ENCODE assay signal across 1 fruit fly cellular context in genomic region chr3L:7809289-7810099, dm6.
A peak's percentile ranks its signal among the peaks of the same experiment; 100 is the strongest.
TF ChIP-seq lines count a peak whose summit lies in the region.

Gene CG32369, minus strand, starts transcription at chr3L:7809825.

TF ChIP-seq in whole organism, embryonic, 481 proteins besides CTCF, POLR2A, EP300 and RAD21 (continued from another document):
- no peak for TF ChIP-seq Poxn (GFP tag; IDR thresholded peaks at IDR 0.05; lab: Robert Waterston, UW)
- no peak for TF ChIP-seq CG1603 (tag; optimal IDR thresholded peaks at IDR 0.05; lab: Kevin White, UChicago)
- peak; percentile 12 for TF ChIP-seq ATbp (GFP tag; optimal IDR thresholded peaks at IDR 0.05; lab: Kevin White, UChicago)
- TF ChIP-seq sim (GFP tag; IDR thresholded peaks at IDR 0.05; lab: Robert Waterston, UW) = no peak
- TF ChIP-seq Bteb2 (GFP tag; optimal IDR thresholded peaks at IDR 0.05; lab: Kevin White, UChicago) = no peak
- peak; percentile 34 for TF ChIP-seq sd (tag; optimal IDR thresholded peaks at IDR 0.05; lab: Kevin White, UChicago)
- TF ChIP-seq slou (GFP tag; optimal IDR thresholded peaks at IDR 0.05; lab: Kevin White, UChicago) = no peak
- TF ChIP-seq CG6175 (GFP tag; IDR thresholded peaks at IDR 0.05; lab: Robert Waterston, UW) = no peak
- peak; percentile 71 for TF ChIP-seq mirr (GFP tag; optimal IDR thresholded peaks at IDR 0.05; lab: Kevin White, UChicago)
- TF ChIP-seq Nf-YB (GFP tag; optimal IDR thresholded peaks at IDR 0.05; lab: Kevin White, UChicago) = no peak
- 0 out of 2 replicates have a peak, but pooled peaks have one; percentile 15 for TF ChIP-seq CG32772 (GFP tag; IDR thresholded peaks at IDR 0.05; lab: Robert Waterston, UW)
- TF ChIP-seq CG15514 (GFP tag; optimal IDR thresholded peaks at IDR 0.05; lab: Kevin White, UChicago) = peak; percentile 35
- no peak for TF ChIP-seq Elba2 (GFP tag; optimal IDR thresholded peaks at IDR 0.05; lab: Kevin White, UChicago)
- peak; percentile 13 for TF ChIP-seq CG18619 (GFP tag; optimal IDR thresholded peaks at IDR 0.05; lab: Kevin White, UChicago)
- peak; percentile 24 for TF ChIP-seq chn (GFP tag; optimal IDR thresholded peaks at IDR 0.05; lab: Kevin White, UChicago)
- TF ChIP-seq CG12942 (GFP tag; optimal IDR thresholded peaks at IDR 0.05; lab: Kevin White, UChicago) = no peak
- TF ChIP-seq Mad (GFP tag; optimal IDR thresholded peaks at IDR 0.05; lab: Kevin White, UChicago) = peak; percentile 19
- TF ChIP-seq dimm (GFP tag; IDR thresholded peaks at IDR 0.05; lab: Robert Waterston, UW) = no peak
- TF ChIP-seq wdn (GFP tag; IDR thresholded peaks at IDR 0.05; lab: Robert Waterston, UW) = no peak
- peak; percentile 2 for TF ChIP-seq CG11723 (GFP tag; optimal IDR thresholded peaks at IDR 0.05; lab: Kevin White, UChicago)
- no peak for TF ChIP-seq zfh2 (GFP tag; optimal IDR thresholded peaks at IDR 0.05; lab: Kevin White, UChicago)
- no peak for TF ChIP-seq CG14667 (GFP tag; IDR thresholded peaks at IDR 0.05; lab: Robert Waterston, UW)
- TF ChIP-seq CG17328 (GFP tag; IDR thresholded peaks at IDR 0.05; lab: Robert Waterston, UW) = peak; percentile 38; the same call in 1 of the 2 replicates
- no peak for TF ChIP-seq CG16779 (GFP tag; IDR thresholded peaks at IDR 0.05; lab: Robert Waterston, UW)
- TF ChIP-seq dpn (GFP tag; optimal IDR thresholded peaks at IDR 0.05; lab: Kevin White, UChicago) = peak in 1 of 2 experiments; percentile 16
- no peak for TF ChIP-seq CG15479 (GFP tag; optimal IDR thresholded peaks at IDR 0.05; lab: Kevin White, UChicago)
- TF ChIP-seq CkIIα-i1 (GFP tag; IDR thresholded peaks at IDR 0.05; lab: Robert Waterston, UW) = no peak
- TF ChIP-seq exex (tag; optimal IDR thresholded peaks at IDR 0.05; lab: Kevin White, UChicago) = peak; percentile 4
- TF ChIP-seq cas (GFP tag; IDR thresholded peaks at IDR 0.05; lab: Robert Waterston, UW) = no peak
- no peak for TF ChIP-seq CG31441 (GFP tag; IDR thresholded peaks at IDR 0.05; lab: Robert Waterston, UW)
- TF ChIP-seq Jarid2 (GFP tag; optimal IDR thresholded peaks at IDR 0.05; lab: Kevin White, UChicago) = peak; percentile 96
- TF ChIP-seq ewg (GFP tag; optimal IDR thresholded peaks at IDR 0.05; lab: Kevin White, UChicago) = no peak
- TF ChIP-seq GATAe (GFP tag; conservative IDR thresholded peaks at IDR 0.05; lab: Robert Waterston, UW) = no peak; the same call in 1 of the 2 replicates
- TF ChIP-seq dmrt99B (tag; optimal IDR thresholded peaks at IDR 0.05; lab: Kevin White, UChicago) = peak; percentile 49
- peak; percentile 30 for TF ChIP-seq odd (GFP tag; optimal IDR thresholded peaks at IDR 0.05; lab: Kevin White, UChicago)
- no peak; the same call in 1 of the 2 replicates for TF ChIP-seq chm (GFP tag; IDR thresholded peaks at IDR 0.05; lab: Robert Waterston, UW)
- TF ChIP-seq Med (GFP tag; lab: Kevin White, UChicago) = peak; percentile 87
- no peak for TF ChIP-seq CG4730 (GFP tag; IDR thresholded peaks at IDR 0.05; lab: Robert Waterston, UW)
- TF ChIP-seq fd3F (GFP tag; optimal IDR thresholded peaks at IDR 0.05; lab: Kevin White, UChicago) = no peak
- no peak for TF ChIP-seq CG6765 (GFP tag; optimal IDR thresholded peaks at IDR 0.05; lab: Kevin White, UChicago)
- no peak for TF ChIP-seq CG8924 (tag; optimal IDR thresholded peaks at IDR 0.05; lab: Kevin White, UChicago)
- peak; percentile 67; the same call in 2 of the 3 replicates for TF ChIP-seq Dbx (GFP tag; IDR thresholded peaks at IDR 0.05; lab: Robert Waterston, UW)
- TF ChIP-seq sqz (GFP tag; optimal IDR thresholded peaks at IDR 0.05; lab: Kevin White, UChicago) = peak; percentile 79
- TF ChIP-seq Dad (GFP tag; optimal IDR thresholded peaks at IDR 0.05; lab: Kevin White, UChicago) = no peak
- no peak for TF ChIP-seq zfh1 (GFP tag; IDR thresholded peaks at IDR 0.05; lab: Robert Waterston, UW)
- no peak for TF ChIP-seq Dip3 (GFP tag; optimal IDR thresholded peaks at IDR 0.05; lab: Kevin White, UChicago)
- TF ChIP-seq CG10979 (tag; optimal IDR thresholded peaks at IDR 0.05; lab: Kevin White, UChicago) = no peak
- TF ChIP-seq Asciz (GFP tag; optimal IDR thresholded peaks at IDR 0.05; lab: Kevin White, UChicago) = peak; percentile 14
- peak; percentile 0 for TF ChIP-seq CG10654 (GFP tag; optimal IDR thresholded peaks at IDR 0.05; lab: Kevin White, UChicago)
- TF ChIP-seq ranshi (GFP tag; IDR thresholded peaks at IDR 0.05; lab: Robert Waterston, UW) = no peak; the same call in 1 of the 2 replicates
- TF ChIP-seq wek (GFP tag; optimal IDR thresholded peaks at IDR 0.05; lab: Kevin White, UChicago) = no peak
- TF ChIP-seq ssp (GFP tag; IDR thresholded peaks at IDR 0.05; lab: Robert Waterston, UW) = no peak
- TF ChIP-seq fu2 (GFP tag; optimal IDR thresholded peaks at IDR 0.05; lab: Kevin White, UChicago) = no peak
- TF ChIP-seq ci (GFP tag; IDR thresholded peaks at IDR 0.05; lab: Robert Waterston, UW) = peak; percentile 59; the same call in 1 of the 3 replicates
- no peak for TF ChIP-seq CG9932 (GFP tag; IDR thresholded peaks at IDR 0.05; lab: Robert Waterston, UW)
- no peak for TF ChIP-seq Hr78 (GFP tag; optimal IDR thresholded peaks at IDR 0.05; lab: Kevin White, UChicago)
- TF ChIP-seq CG18011 (GFP tag; optimal IDR thresholded peaks at IDR 0.05; lab: Kevin White, UChicago) = no peak
- peak; percentile 91 for TF ChIP-seq chinmo (GFP tag; IDR thresholded peaks at IDR 0.05; lab: Robert Waterston, UW; ENCODE audit: partially characterized antibody)
- peak; percentile 18; the same call in 1 of the 4 replicates for TF ChIP-seq Gug (GFP tag; IDR thresholded peaks at IDR 0.05; lab: Robert Waterston, UW)
- TF ChIP-seq CG31224 (GFP tag; IDR thresholded peaks at IDR 0.05; lab: Robert Waterston, UW) = no peak
- TF ChIP-seq Dll (GFP tag; IDR thresholded peaks at IDR 0.05; lab: Robert Waterston, UW; ENCODE audit: partially characterized antibody) = 0 out of 4 replicates have a peak, but pooled peaks have one; percentile 46
- no peak for TF ChIP-seq jigr1 (GFP tag; IDR thresholded peaks at IDR 0.05; lab: Robert Waterston, UW)
- TF ChIP-seq CG2875 (GFP tag; optimal IDR thresholded peaks at IDR 0.05; lab: Kevin White, UChicago) = no peak
- no peak for TF ChIP-seq bab2 (GFP tag; optimal IDR thresholded peaks at IDR 0.05; lab: Kevin White, UChicago)
- TF ChIP-seq sr (GFP tag; IDR thresholded peaks at IDR 0.05; lab: Robert Waterston, UW) = no peak
- TF ChIP-seq tgo (GFP tag; IDR thresholded peaks at IDR 0.05; lab: Robert Waterston, UW) = peak; percentile 44; the same call in 1 of the 3 replicates
- TF ChIP-seq CG8281 (tag; optimal IDR thresholded peaks at IDR 0.05; lab: Kevin White, UChicago) = no peak
- peak; percentile 19 for TF ChIP-seq gem (tag; optimal IDR thresholded peaks at IDR 0.05; lab: Kevin White, UChicago)
- TF ChIP-seq HLH3B (GFP tag; IDR thresholded peaks at IDR 0.05; lab: Robert Waterston, UW) = peak; percentile 47; the same call in 1 of the 2 replicates
- TF ChIP-seq z (GFP tag; IDR thresholded peaks at IDR 0.05; lab: Robert Waterston, UW) = no peak
- TF ChIP-seq vfl (GFP tag; optimal IDR thresholded peaks at IDR 0.05; lab: Kevin White, UChicago) = no peak
- no peak for TF ChIP-seq CG10366 (GFP tag; IDR thresholded peaks at IDR 0.05; lab: Robert Waterston, UW)
- peak; percentile 98 for TF ChIP-seq CG3163 (GFP tag; optimal IDR thresholded peaks at IDR 0.05; lab: Kevin White, UChicago)
- TF ChIP-seq Max (GFP tag; optimal IDR thresholded peaks at IDR 0.05; lab: Kevin White, UChicago) = peak; percentile 53
- 0 out of 2 replicates have a peak, but pooled peaks have one; percentile 6 for TF ChIP-seq stc (GFP tag; IDR thresholded peaks at IDR 0.05; lab: Robert Waterston, UW)
- TF ChIP-seq phol (tag; optimal IDR thresholded peaks at IDR 0.05; lab: Kevin White, UChicago) = no peak
- TF ChIP-seq sens (GFP tag; lab: Kevin White, UChicago) = peak; percentile 90
- TF ChIP-seq Abd-B (GFP tag; optimal IDR thresholded peaks at IDR 0.05; lab: Kevin White, UChicago) = no peak
- peak; percentile 46; the same call in 1 of the 2 replicates for TF ChIP-seq Bgb (GFP tag; IDR thresholded peaks at IDR 0.05; lab: Robert Waterston, UW; ENCODE audit: partially characterized antibody)
- TF ChIP-seq unc-4 (GFP tag; IDR thresholded peaks at IDR 0.05; lab: Robert Waterston, UW; ENCODE audit: partially characterized antibody) = peak; percentile 53
- TF ChIP-seq PHDP (tag; optimal IDR thresholded peaks at IDR 0.05; lab: Kevin White, UChicago) = peak; percentile 48
- TF ChIP-seq salm (tag; optimal IDR thresholded peaks at IDR 0.05; lab: Kevin White, UChicago) = no peak
- no peak for TF ChIP-seq CG17186 (GFP tag; optimal IDR thresholded peaks at IDR 0.05; lab: Kevin White, UChicago)
- TF ChIP-seq CG11696 (GFP tag; IDR thresholded peaks at IDR 0.05; lab: Robert Waterston, UW) = no peak
- no peak; the same call in 1 of the 2 replicates for TF ChIP-seq bbx (GFP tag; IDR thresholded peaks at IDR 0.05; lab: Robert Waterston, UW; ENCODE audit: partially characterized antibody)
- TF ChIP-seq CG9437 (GFP tag; optimal IDR thresholded peaks at IDR 0.05; lab: Kevin White, UChicago) = peak; percentile 99
- no peak for TF ChIP-seq CG17802 (tag; optimal IDR thresholded peaks at IDR 0.05; lab: Kevin White, UChicago)
- no peak for TF ChIP-seq prd (optimal IDR thresholded peaks at IDR 0.05; lab: Kevin White, UChicago)
- no peak for TF ChIP-seq prd (GFP tag; IDR thresholded peaks at IDR 0.05; lab: Robert Waterston, UW)
- no peak for TF ChIP-seq CG18476 (GFP tag; optimal IDR thresholded peaks at IDR 0.05; lab: Kevin White, UChicago)
- TF ChIP-seq CG13624 (GFP tag; optimal IDR thresholded peaks at IDR 0.05; lab: Kevin White, UChicago) = no peak
- TF ChIP-seq CG10543 (GFP tag; optimal IDR thresholded peaks at IDR 0.05; lab: Kevin White, UChicago) = peak; percentile 70
- peak; percentile 75 for TF ChIP-seq corto (GFP tag; optimal IDR thresholded peaks at IDR 0.05; lab: Kevin White, UChicago)
- TF ChIP-seq lmd (GFP tag; IDR thresholded peaks at IDR 0.05; lab: Robert Waterston, UW) = no peak
- no peak for TF ChIP-seq oc (tag; optimal IDR thresholded peaks at IDR 0.05; lab: Kevin White, UChicago)
- TF ChIP-seq jing (GFP tag; optimal IDR thresholded peaks at IDR 0.05; lab: Kevin White, UChicago) = no peak
- peak; percentile 60 for TF ChIP-seq CG5180 (GFP tag; optimal IDR thresholded peaks at IDR 0.05; lab: Kevin White, UChicago)
- peak; percentile 52 for TF ChIP-seq CG10321 (GFP tag; IDR thresholded peaks at IDR 0.05; lab: Robert Waterston, UW)
- peak; percentile 47 for TF ChIP-seq sob (GFP tag; IDR thresholded peaks at IDR 0.05; lab: Robert Waterston, UW)
- peak; percentile 25 for TF ChIP-seq her (GFP tag; optimal IDR thresholded peaks at IDR 0.05; lab: Kevin White, UChicago)
- peak; percentile 24 for TF ChIP-seq CG2120 (GFP tag; optimal IDR thresholded peaks at IDR 0.05; lab: Kevin White, UChicago)
- TF ChIP-seq HmgZ (tag; optimal IDR thresholded peaks at IDR 0.05; lab: Kevin White, UChicago) = peak; percentile 17
- TF ChIP-seq CG1647 (GFP tag; optimal IDR thresholded peaks at IDR 0.05; lab: Kevin White, UChicago) = no peak
- TF ChIP-seq CG13775 (GFP tag; optimal IDR thresholded peaks at IDR 0.05; lab: Kevin White, UChicago) = no peak
- peak; percentile 30; the same call in 1 of the 2 replicates for TF ChIP-seq CG7372 (GFP tag; IDR thresholded peaks at IDR 0.05; lab: Robert Waterston, UW)
- TF ChIP-seq Taf1 (GFP tag; IDR thresholded peaks at IDR 0.05; lab: Robert Waterston, UW) = 0 out of 2 replicates have a peak, but pooled peaks have one; percentile 35
